Worm (Caenorhabditis elegans): Measurements from ENCODE around the gene glb-10.

Gene glb-10

DNA sequence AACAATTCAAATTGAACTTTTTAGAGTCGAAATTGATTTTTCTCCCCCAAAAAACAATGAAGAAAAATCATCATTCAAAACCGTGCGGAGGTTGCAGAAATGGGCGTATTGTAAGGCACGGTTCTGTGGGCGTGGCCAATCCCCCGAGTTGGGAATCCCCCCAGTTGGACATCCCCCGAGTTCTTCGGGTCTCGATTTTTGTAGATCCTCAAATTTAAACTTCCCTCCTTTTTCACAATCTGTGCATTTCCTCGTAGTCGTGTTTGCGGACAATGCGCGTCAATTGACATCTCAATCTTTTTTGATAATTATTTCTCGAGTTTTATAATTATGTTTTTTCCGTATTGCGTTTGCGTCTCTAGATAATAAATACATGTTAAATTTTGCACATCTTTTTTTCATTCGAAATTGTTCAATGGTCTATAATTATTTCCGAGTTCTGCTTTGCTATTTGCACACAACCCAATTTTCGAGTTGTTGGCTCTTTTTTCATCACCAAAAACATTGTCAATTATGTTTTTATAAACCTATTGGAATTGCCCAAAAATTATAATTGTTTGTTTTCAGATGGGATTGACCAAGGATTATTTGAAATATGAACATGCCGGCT, 39.2 kb downstream of the glb-10 start, which contains the start of gene F13H8.2:
Gene F13H8.2 (plus strand): TSS at position 560 of the 610 bp plus-strand sequence.
- peak; percentile 44 for TF ChIP-seq snpc-4 (tag; optimal IDR thresholded peaks at IDR 0.05)
- peak; percentile 90 for TF ChIP-seq unc-130 (tag; optimal IDR thresholded peaks at IDR 0.05)
- TF ChIP-seq ceh-8 (GFP tag; optimal IDR thresholded peaks at IDR 0.05) = peak; percentile 83
- TF ChIP-seq irx-1 (tag; optimal IDR thresholded peaks at IDR 0.05) = peak; percentile 58
- no peak for TF ChIP-seq unc-62 (GFP tag; optimal IDR thresholded peaks at IDR 0.05)
- TF ChIP-seq skn-1 (tag; optimal IDR thresholded peaks at IDR 0.05) = peak; percentile 44
- no peak for TF ChIP-seq nhr-237 (tag; optimal IDR thresholded peaks at IDR 0.05)
- TF ChIP-seq C16A3.4 (tag; optimal IDR thresholded peaks at IDR 0.05) = peak; percentile 80
- peak; percentile 47 for TF ChIP-seq ztf-4 (tag; optimal IDR thresholded peaks at IDR 0.05)
- peak; percentile 68 for TF ChIP-seq fkh-8 (tag; optimal IDR thresholded peaks at IDR 0.05)
- TF ChIP-seq ets-5 (GFP tag; IDR thresholded peaks at IDR 0.05) = no peak
- TF ChIP-seq lir-3 (tag; optimal IDR thresholded peaks at IDR 0.05; ENCODE audit: poor library complexity) = peak; percentile 72
- TF ChIP-seq rnt-1 (tag; optimal IDR thresholded peaks at IDR 0.05) = peak; percentile 88
- TF ChIP-seq egl-13 (tag; optimal IDR thresholded peaks at IDR 0.05) = peak; percentile 81
- no peak for TF ChIP-seq unc-98 (GFP tag; IDR thresholded peaks at IDR 0.05)
- TF ChIP-seq nhr-19 (GFP tag; conservative IDR thresholded peaks at IDR 0.05) = peak; percentile 89
- TF ChIP-seq nhr-84 (tag; optimal IDR thresholded peaks at IDR 0.05) = no peak
- peak; percentile 80 for TF ChIP-seq unc-86 (tag; optimal IDR thresholded peaks at IDR 0.05)
- TF ChIP-seq mab-9 (GFP tag; IDR thresholded peaks at IDR 0.05) = peak; percentile 83
- peak; percentile 86 for TF ChIP-seq tbx-2 (tag; optimal IDR thresholded peaks at IDR 0.05)
- no peak for TF ChIP-seq alr-1 (tag; optimal IDR thresholded peaks at IDR 0.05; ENCODE audit: borderline replicate concordance)
- peak; percentile 82 for TF ChIP-seq dsc-1 (tag; optimal IDR thresholded peaks at IDR 0.05)
- peak; percentile 96 to 98 (median 97) for TF ChIP-seq dpl-1 (GFP tag; optimal IDR thresholded peaks at IDR 0.05)
- TF ChIP-seq nhr-85 (tag) = peak; percentile 88
- TF ChIP-seq C34B4.2 (tag; optimal IDR thresholded peaks at IDR 0.05) = no peak
- TF ChIP-seq hpl-2 (GFP tag; optimal IDR thresholded peaks at IDR 0.05) = no peak
- TF ChIP-seq ama-1 (optimal IDR thresholded peaks at IDR 0.05) = peak; percentile 67
- TF ChIP-seq grh-1 (GFP tag; IDR thresholded peaks at IDR 0.05) = peak; percentile 82
- no peak for TF ChIP-seq fkh-4 (tag; optimal IDR thresholded peaks at IDR 0.05; ENCODE audit: borderline replicate concordance)
- no peak for TF ChIP-seq hlh-4 (tag; optimal IDR thresholded peaks at IDR 0.05)
- peak; percentile 25 for TF ChIP-seq sox-4 (tag; optimal IDR thresholded peaks at IDR 0.05)
- TF ChIP-seq jun-1 (tag; optimal IDR thresholded peaks at IDR 0.05) = peak; percentile 57
- peak; percentile 62 for TF ChIP-seq nhr-77 (tag; optimal IDR thresholded peaks at IDR 0.05)
- TF ChIP-seq nhr-28 (tag; optimal IDR thresholded peaks at IDR 0.05) = no peak
- TF ChIP-seq pax-3 (tag; optimal IDR thresholded peaks at IDR 0.05) = peak; percentile 59
- TF ChIP-seq fkh-10 (GFP tag; optimal IDR thresholded peaks at IDR 0.05) = peak; percentile 20
- peak; percentile 63 for TF ChIP-seq aly-2 (tag; optimal IDR thresholded peaks at IDR 0.05)
- peak; percentile 75 for TF ChIP-seq lin-14 (GFP tag; optimal IDR thresholded peaks at IDR 0.05)
- peak; percentile 56 for TF ChIP-seq lin-13 (GFP tag; optimal IDR thresholded peaks at IDR 0.05)
- no peak for TF ChIP-seq pqm-1 (tag; optimal IDR thresholded peaks at IDR 0.05)
- TF ChIP-seq egl-27 (tag; optimal IDR thresholded peaks at IDR 0.05) = no peak
- peak; percentile 98 for TF ChIP-seq F16B12.6 (tag; optimal IDR thresholded peaks at IDR 0.05)
- TF ChIP-seq isw-1 (GFP tag; IDR thresholded peaks at IDR 0.05) = peak; percentile 88
- peak; percentile 86 for TF ChIP-seq snu-23 (GFP tag; optimal IDR thresholded peaks at IDR 0.05)
- TF ChIP-seq ces-1 (GFP tag; optimal IDR thresholded peaks at IDR 0.05) = no peak
- no peak for TF ChIP-seq sup-37 (GFP tag; optimal IDR thresholded peaks at IDR 0.05)
- TF ChIP-seq nhr-76 (tag; optimal IDR thresholded peaks at IDR 0.05) = no peak
- TF ChIP-seq lin-39 (tag; optimal IDR thresholded peaks at IDR 0.05) = no peak
- no peak for TF ChIP-seq pag-3 (tag; optimal IDR thresholded peaks at IDR 0.05; ENCODE audit: borderline replicate concordance, insufficient read depth)
- peak; percentile 77 for TF ChIP-seq nhr-90 (tag; optimal IDR thresholded peaks at IDR 0.05; ENCODE audit: poor library complexity)
- TF ChIP-seq ceh-88 (GFP tag; IDR thresholded peaks at IDR 0.05) = peak; percentile 81
- no peak for TF ChIP-seq tlp-1 (tag; optimal IDR thresholded peaks at IDR 0.05)
- peak; percentile 51 for TF ChIP-seq fos-1 (tag; optimal IDR thresholded peaks at IDR 0.05)
